Fruit fly (Drosophila melanogaster) whole organism, pupa: ENCODE results near the gene CG32986.

Source experiments
- EcR ChIP-seq: fragments of 200-800 bp; sonication (Bioruptor generic); optimal IDR thresholded peaks from 3 replicates; lab custom pipeline; 2019; ENCODE audit warnings: missing biosample characterization, missing genetic modification characterization, mild to moderate bottlenecking, moderate library complexity, missing genetic modification reagents
- Snoo ChIP-seq: fragments of 200-800 bp; sonication (Bioruptor generic); optimal IDR thresholded peaks from 3 replicates; lab custom pipeline; 2017; ENCODE audit warnings: missing biosample characterization, mild to moderate bottlenecking, missing genetic modification characterization, inconsistent platforms

- no peak for TF ChIP-seq Snoo (tag; lab: Kevin White, UChicago)
- TF ChIP-seq EcR: no peak
Observed at dm6 chr2L:8891140-8891539, 28.6 kb downstream of the CG32986 start, which contains the start of gene CG42713.
